Worm (Caenorhabditis elegans) whole organism, L4 larva: ENCODE data around the gene K10G9.2.

Experiments used
- F10B5.3 ChIP-seq: sonication (generic microtip); optimal IDR thresholded peaks from 2 replicates; lab custom pipeline; 2016; ENCODE audit warnings: mild to moderate bottlenecking, missing genetic modification characterization, missing compliant biosample characterization
- F49E8.2 ChIP-seq: sonication (generic microtip); optimal IDR thresholded peaks from 2 replicates; lab custom pipeline; 2016; ENCODE audit warnings: missing compliant biosample characterization, mild to moderate bottlenecking, missing genetic modification characterization, borderline replicate concordance
- R02D3.7 ChIP-seq: fragments of 150-350 bp; sonication (generic microtip); optimal IDR thresholded peaks from 3 replicates; lab custom pipeline; 2014; ENCODE audit warnings: missing biosample characterization, missing genetic modification characterization
- T26A8.4 ChIP-seq: fragments of 200-800 bp; sonication (Bioruptor generic); IDR thresholded peaks from 2 replicates; pipeline ENCODE4 v1.3.6; 2022; ENCODE audit warnings: missing genetic modification characterization, missing compliant biosample characterization
- Y105C5A.15 ChIP-seq: fragments of 200-800 bp; sonication (Bioruptor generic); IDR thresholded peaks from 2 replicates; pipeline ENCODE4 v1.3.6; 2022; ENCODE audit warnings: missing genetic modification characterization, missing compliant biosample characterization
- Y48G9A.11 ChIP-seq: fragments of 200-800 bp; sonication (Bioruptor generic); IDR thresholded peaks from 2 replicates; pipeline ENCODE4 v1.3.6; 2022; ENCODE audit warnings: missing genetic modification reagents, missing genetic modification characterization, missing compliant biosample characterization
- ZK546.5 ChIP-seq, 2 experiments: sonication (generic microtip); optimal IDR thresholded peaks; 2 replicates each; lab custom pipeline; 2017; ENCODE audit warnings: missing biosample characterization in 2 of 2, missing genetic modification characterization in 2 of 2
- arid-1 ChIP-seq: fragments of 200-800 bp; sonication (Bioruptor generic); conservative IDR thresholded peaks from 2 replicates; pipeline ENCODE4 v1.3.6; 2022; ENCODE audit warnings: missing genetic modification reagents, missing genetic modification characterization, missing compliant biosample characterization
- attf-4 ChIP-seq: sonication (generic microtip); optimal IDR thresholded peaks from 3 replicates; lab custom pipeline; 2017; ENCODE audit warnings: missing biosample characterization, missing genetic modification characterization
- ceh-28 ChIP-seq: fragments of 150-350 bp; optimal IDR thresholded peaks from 2 replicates; lab custom pipeline; 2014; ENCODE audit warnings: missing biosample characterization, missing genetic modification reagents, missing genetic modification characterization
- ctbp-1 ChIP-seq: fragments of 200-800 bp; sonication (Bioruptor generic); IDR thresholded peaks from 2 replicates; pipeline ENCODE4 v1.3.6; 2022; ENCODE audit warnings: missing genetic modification reagents, missing genetic modification characterization, missing compliant biosample characterization
- daf-16 ChIP-seq, 3 experiments: sonication (generic microtip); optimal IDR thresholded peaks; 2 replicates each; lab custom pipeline; 2016 to 2017; ENCODE audit warnings: missing genetic modification characterization in 3 of 3, missing genetic modification reagents in 3 of 3, mild to moderate bottlenecking in 2 of 3, missing compliant biosample characterization in 2 of 3, missing biosample characterization in 1 of 3, moderate library complexity in 1 of 3
- daf-8 ChIP-seq: fragments of 200-800 bp; sonication (Bioruptor generic); IDR thresholded peaks from 2 replicates; pipeline ENCODE4 v1.3.6; 2022; ENCODE audit warnings: missing genetic modification characterization, missing compliant biosample characterization
- dmd-6 ChIP-seq: fragments of 200-800 bp; sonication (Bioruptor generic); IDR thresholded peaks from 2 replicates; pipeline ENCODE4 v1.3.6; 2022; ENCODE audit warnings: missing genetic modification reagents, missing genetic modification characterization, missing compliant biosample characterization
- dmd-9 ChIP-seq: fragments of 200-800 bp; sonication (Bioruptor generic); IDR thresholded peaks from 2 replicates; pipeline ENCODE4 v1.3.6; 2022; ENCODE audit warnings: missing genetic modification reagents, missing genetic modification characterization, missing compliant biosample characterization
- dpl-1 ChIP-seq: fragments of 150-350 bp; optimal IDR thresholded peaks from 2 replicates; lab custom pipeline; 2014; ENCODE audit warnings: missing biosample characterization, missing genetic modification reagents, missing genetic modification characterization
- dve-1 ChIP-seq: sonication (generic microtip); optimal IDR thresholded peaks from 2 replicates; lab custom pipeline; 2017; ENCODE audit warnings: antibody characterized with exemption, mild to moderate bottlenecking, missing genetic modification characterization, missing compliant biosample characterization; ENCODE audit not compliant: insufficient read depth
- egl-43 ChIP-seq: fragments of 200-800 bp; sonication (Bioruptor generic); IDR thresholded peaks from 2 replicates; pipeline ENCODE4 v1.3.6; 2022; ENCODE audit warnings: missing genetic modification reagents, missing genetic modification characterization, missing compliant biosample characterization
- hif-1 ChIP-seq, 2 experiments: sonication (generic microtip); optimal IDR thresholded peaks; 2 replicates each; lab custom pipeline; 2016 to 2017; ENCODE audit warnings: missing compliant biosample characterization in 2 of 2, missing genetic modification characterization in 2 of 2, missing genetic modification reagents in 2 of 2, missing genotype in 2 of 2, mild to moderate bottlenecking in 1 of 2
- hlh-30 ChIP-seq: sonication (generic microtip); optimal IDR thresholded peaks from 2 replicates; lab custom pipeline; 2017; ENCODE audit warnings: antibody characterized with exemption, mild to moderate bottlenecking, missing genetic modification characterization, missing compliant biosample characterization; ENCODE audit not compliant: insufficient read depth
- jun-1 ChIP-seq: fragments of 150-350 bp; optimal IDR thresholded peaks from 2 replicates; lab custom pipeline; 2014; ENCODE audit warnings: missing biosample characterization, missing genetic modification reagents, missing genetic modification characterization
- lim-7 ChIP-seq: fragments of 200-800 bp; sonication (Bioruptor generic); IDR thresholded peaks from 2 replicates; pipeline ENCODE4 v1.3.6; 2022; ENCODE audit warnings: missing genetic modification characterization, missing compliant biosample characterization
- lin-1 ChIP-seq: fragments of 200-800 bp; sonication (Bioruptor generic); IDR thresholded peaks from 2 replicates; pipeline ENCODE4 v1.3.6; 2022; ENCODE audit warnings: missing genetic modification reagents, missing genetic modification characterization, missing compliant biosample characterization
- lin-13 ChIP-seq: fragments of 150-350 bp; optimal IDR thresholded peaks from 2 replicates; lab custom pipeline; 2014; ENCODE audit warnings: missing biosample characterization, missing genetic modification reagents, missing genetic modification characterization
- lin-38 ChIP-seq: fragments of 200-800 bp; sonication (Bioruptor generic); IDR thresholded peaks from 2 replicates; pipeline ENCODE4 v1.3.6; 2022; ENCODE audit warnings: missing genetic modification reagents, missing genetic modification characterization, missing compliant biosample characterization
- lin-39 ChIP-seq: fragments of 150-350 bp; optimal IDR thresholded peaks from 2 replicates; lab custom pipeline; 2014; ENCODE audit warnings: missing biosample characterization, missing genetic modification reagents, missing genetic modification characterization
- lir-3 ChIP-seq: sonication (generic microtip); optimal IDR thresholded peaks from 2 replicates; lab custom pipeline; 2016; ENCODE audit warnings: mild to moderate bottlenecking, missing genetic modification characterization, missing compliant biosample characterization
- mdl-1 ChIP-seq, 2 experiments: fragments of 150-350 bp in 1 of 2; sonication (generic microtip) in 1 of 2; optimal IDR thresholded peaks; 2 replicates each; lab custom pipeline; 2014 to 2017; ENCODE audit warnings: missing biosample characterization in 2 of 2, missing genetic modification characterization in 2 of 2
- mep-1 ChIP-seq: fragments of 150-350 bp; sonication (generic microtip); optimal IDR thresholded peaks from 3 replicates; lab custom pipeline; 2014; ENCODE audit warnings: missing biosample characterization, missing genetic modification characterization
- nhr-102 ChIP-seq: sonication (generic microtip); optimal IDR thresholded peaks from 2 replicates; lab custom pipeline; 2016; ENCODE audit warnings: mild to moderate bottlenecking, missing genetic modification characterization, moderate library complexity, missing compliant biosample characterization
- nhr-11 ChIP-seq: fragments of 150-350 bp; optimal IDR thresholded peaks from 2 replicates; lab custom pipeline; 2014; ENCODE audit warnings: missing biosample characterization, missing genetic modification characterization
- nhr-28 ChIP-seq: fragments of 150-350 bp; optimal IDR thresholded peaks from 2 replicates; lab custom pipeline; 2014; ENCODE audit warnings: missing biosample characterization, missing genetic modification characterization
- nhr-41 ChIP-seq: fragments of 200-800 bp; sonication (Bioruptor generic); IDR thresholded peaks from 2 replicates; pipeline ENCODE4 v1.3.6; 2022; ENCODE audit warnings: missing genetic modification reagents, missing genetic modification characterization, missing compliant biosample characterization
- nhr-6 ChIP-seq: fragments of 150-350 bp; optimal IDR thresholded peaks from 2 replicates; lab custom pipeline; 2014; ENCODE audit warnings: missing biosample characterization, missing genetic modification characterization
- nhr-77 ChIP-seq: fragments of 150-350 bp; optimal IDR thresholded peaks from 2 replicates; lab custom pipeline; 2014; ENCODE audit warnings: missing biosample characterization, missing genetic modification characterization
- pha-4 ChIP-seq, 2 experiments: fragments of 150-350 bp in 1 of 2; fragments of 200-800 bp in 1 of 2; sonication (Bioruptor generic) in 1 of 2; IDR thresholded peaks in 1 of 2; optimal IDR thresholded peaks in 1 of 2; 2 replicates each; pipeline versions ENCODE4 v1.3.6 to Lab custom; 2014 to 2022; ENCODE audit warnings: missing genetic modification characterization in 2 of 2, missing genetic modification reagents in 2 of 2, missing biosample characterization in 1 of 2, missing compliant biosample characterization in 1 of 2
- php-3 ChIP-seq: fragments of 200-800 bp; sonication (Bioruptor generic); IDR thresholded peaks from 2 replicates; pipeline ENCODE4 v1.3.6; 2022; ENCODE audit warnings: missing genetic modification reagents, missing genetic modification characterization, missing compliant biosample characterization
- pqm-1 ChIP-seq: sonication (generic microtip); optimal IDR thresholded peaks from 2 replicates; lab custom pipeline; 2017; ENCODE audit warnings: missing biosample characterization, missing genetic modification characterization
- skn-1 ChIP-seq: fragments of 150-350 bp; optimal IDR thresholded peaks from 2 replicates; lab custom pipeline; 2014; ENCODE audit warnings: missing biosample characterization, missing genetic modification characterization
- tra-1 ChIP-seq: fragments of 200-800 bp; sonication (Bioruptor generic); IDR thresholded peaks from 2 replicates; pipeline ENCODE4 v1.3.6; 2022; ENCODE audit warnings: missing genetic modification reagents, missing genetic modification characterization, missing compliant biosample characterization
- unc-130 ChIP-seq: sonication (generic microtip); optimal IDR thresholded peaks from 2 replicates; lab custom pipeline; 2016; ENCODE audit warnings: missing genetic modification reagents, missing genetic modification characterization, missing compliant biosample characterization
- unc-62 ChIP-seq, 3 experiments: fragments of 150-350 bp in 1 of 3; sonication (generic microtip); optimal IDR thresholded peaks in 2 of 3; peaks in 1 of 3; 1 replicate in 1 of 3; 2 replicates in 2 of 3; lab custom pipeline; 2014 to 2017; ENCODE audit warnings: missing biosample characterization in 3 of 3, missing genetic modification characterization in 3 of 3, missing genetic modification reagents in 3 of 3, missing genotype in 1 of 3
- vab-7 ChIP-seq: fragments of 200-800 bp; sonication (Bioruptor generic); IDR thresholded peaks from 2 replicates; pipeline ENCODE4 v1.3.6; 2022; ENCODE audit warnings: missing genetic modification reagents, missing genetic modification characterization, missing compliant biosample characterization
- zag-1 ChIP-seq: fragments of 150-350 bp; optimal IDR thresholded peaks from 2 replicates; lab custom pipeline; 2014; ENCODE audit warnings: missing biosample characterization, missing genetic modification characterization
- zfp-2 ChIP-seq: sonication (generic microtip); optimal IDR thresholded peaks from 2 replicates; lab custom pipeline; 2016; ENCODE audit warnings: mild to moderate bottlenecking, missing genetic modification characterization, missing compliant biosample characterization
- zip-11 ChIP-seq: fragments of 200-800 bp; sonication (Bioruptor generic); IDR thresholded peaks from 2 replicates; pipeline ENCODE4 v1.3.6; 2022; ENCODE audit warnings: missing genetic modification characterization, missing compliant biosample characterization

Gene K10G9.2

ce11 chrIII:10314234-10314633 is 28.5 kb downstream of the K10G9.2 start:
- no peak for TF ChIP-seq nhr-11 (tag; lab: Kevin White, UChicago)
- no peak for TF ChIP-seq R02D3.7
- TF ChIP-seq T26A8.4 (GFP tag; lab: Robert Waterston, UW): no peak
- TF ChIP-seq skn-1 (tag; lab: Kevin White, UChicago): no peak
- TF ChIP-seq attf-4 (tag; lab: Kevin White, UChicago): no peak
- TF ChIP-seq dve-1: peak; percentile 1
- TF ChIP-seq nhr-28: peak; percentile 21
- no peak for TF ChIP-seq zip-11 (GFP tag; lab: Robert Waterston, UW)
- TF ChIP-seq pqm-1: peak; percentile 73
- TF ChIP-seq nhr-77: peak; percentile 7

ce11 chrIII:10318062-10318609 is 32.4 kb downstream of the K10G9.2 start, which contains the start of the genes unc-50 and ostf-4:
Gene unc-50, minus strand, starts transcription at chrIII:10318162.
Gene ostf-4, minus strand, starts transcription at chrIII:10318559.
- TF ChIP-seq pha-4 (GFP tag; IDR thresholded peaks at IDR 0.05; lab: Robert Waterston, UW) (no peak), pha-4 (tag; optimal IDR thresholded peaks at IDR 0.05; lab: Kevin White, UChicago) (no peak), F10B5.3 (tag; lab: Kevin White, UChicago) (no peak), jun-1 (tag; lab: Kevin White, UChicago) (no peak), nhr-6 (tag; lab: Kevin White, UChicago) (no peak), unc-130 (GFP tag; lab: Kevin White, UChicago) (no peak), daf-16 (GFP tag; optimal IDR thresholded peaks at IDR 0.05; lab: Kevin White, UChicago) (no peak), daf-16 (tag; optimal IDR thresholded peaks at IDR 0.05; lab: Kevin White, UChicago) (no peak), zfp-2 (no peak), dve-1 (no peak), nhr-41 (GFP tag; lab: Robert Waterston, UW) (no peak), mdl-1 (tag; optimal IDR thresholded peaks at IDR 0.05; lab: Kevin White, UChicago) (no peak), zag-1 (no peak)

ce11 chrIII:10318755-10319154 is 33.0 kb downstream of the K10G9.2 start, which contains the start of gene unc-69:
Gene unc-69, plus strand, starts transcription at chrIII:10318939.
- TF ChIP-seq arid-1 (no peak), ceh-28 (tag; lab: Kevin White, UChicago) (peak; percentile 69), mep-1 (tag; lab: Kevin White, UChicago) (peak; percentile 29), ZK546.5 (tag; optimal IDR thresholded peaks at IDR 0.05; lab: Kevin White, UChicago) (no peak), lin-13 (peak; percentile 45), dpl-1 (peak; percentile 45), lir-3 (tag; lab: Kevin White, UChicago) (no peak), nhr-102 (tag; lab: Kevin White, UChicago) (no peak), Y105C5A.15 (no peak), unc-62 (GFP tag; optimal IDR thresholded peaks at IDR 0.05 in 1 of 2; lab: Kevin White, UChicago) (no peak), unc-62 (tag; optimal IDR thresholded peaks at IDR 0.05; lab: Kevin White, UChicago) (no peak), dmd-6 (GFP tag; lab: Robert Waterston, UW) (no peak), hlh-30 (tag; lab: Kevin White, UChicago) (peak; percentile 61), daf-8 (GFP tag; lab: Robert Waterston, UW) (no peak), vab-7 (no peak), lin-1 (GFP tag; lab: Robert Waterston, UW) (no peak), pha-4 (GFP tag; IDR thresholded peaks at IDR 0.05; lab: Robert Waterston, UW) (no peak), pha-4 (tag; optimal IDR thresholded peaks at IDR 0.05; lab: Kevin White, UChicago) (peak; percentile 7), tra-1 (GFP tag; lab: Robert Waterston, UW) (no peak), ctbp-1 (GFP tag; lab: Robert Waterston, UW) (no peak), Y48G9A.11 (no peak), daf-16 (GFP tag; optimal IDR thresholded peaks at IDR 0.05; lab: Kevin White, UChicago) (no peak), daf-16 (tag; optimal IDR thresholded peaks at IDR 0.05; lab: Kevin White, UChicago) (peak; percentile 40), lin-39 (no peak), egl-43 (GFP tag; lab: Robert Waterston, UW) (no peak), hif-1 (tag; optimal IDR thresholded peaks at IDR 0.05; lab: Kevin White, UChicago) (peak in 1 of 2 experiments; percentile 44), php-3 (GFP tag; lab: Robert Waterston, UW) (no peak), dmd-9 (GFP tag; lab: Robert Waterston, UW) (no peak), lin-38 (GFP tag; lab: Robert Waterston, UW) (peak; percentile 93), F49E8.2 (tag; lab: Kevin White, UChicago) (no peak), lim-7 (GFP tag; lab: Robert Waterston, UW) (no peak), zip-11 (GFP tag; lab: Robert Waterston, UW) (no peak)
